Fruit fly (Drosophila melanogaster): ENCODE data around the gene unc-13-4A.

The unc-13-4A gene

DNA sequence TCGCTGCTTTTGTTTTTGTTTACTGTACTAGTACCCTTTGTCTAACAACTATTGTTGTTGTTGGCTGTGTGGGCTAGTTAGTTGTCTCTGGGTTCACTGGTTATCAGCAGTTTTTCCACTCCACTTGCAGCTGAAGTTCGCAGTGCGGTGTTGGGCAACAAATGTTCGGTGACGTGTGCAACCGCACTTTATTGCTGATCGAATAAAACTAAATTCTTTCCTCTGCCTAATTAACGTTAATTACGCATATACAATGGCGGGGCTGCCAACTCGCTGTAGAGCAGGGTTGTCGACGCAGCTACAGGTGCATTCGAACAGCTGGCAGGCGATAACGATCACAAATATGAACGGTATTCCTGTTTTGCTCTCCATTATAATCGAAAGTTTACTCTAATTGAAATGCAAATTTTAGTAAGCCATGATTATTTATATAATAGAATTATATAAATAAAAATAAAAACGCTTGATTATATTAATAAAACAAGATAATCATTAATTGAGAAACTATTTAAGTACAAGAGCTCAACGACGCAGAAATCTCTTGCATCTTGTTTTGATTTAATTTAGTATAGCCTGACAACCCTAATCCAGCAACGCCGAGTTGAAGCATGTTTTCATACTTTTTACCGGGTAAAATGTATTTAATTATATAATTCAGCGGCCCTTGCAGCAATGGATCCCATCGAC, 16.0 kb upstream of the unc-13-4A start, which contains the start of the genes mrva, CG42307 and mus312 (continued):
- TF ChIP-seq CG12659 (GFP tag; optimal IDR thresholded peaks at IDR 0.05) (peak; percentile 96), CG18619 (GFP tag; optimal IDR thresholded peaks at IDR 0.05) (peak; percentile 86), CG14965 (GFP tag; optimal IDR thresholded peaks at IDR 0.05; ENCODE audit: borderline replicate concordance) (no peak), zf30C (GFP tag; optimal IDR thresholded peaks at IDR 0.05) (peak; percentile 42), CG9876 (GFP tag; optimal IDR thresholded peaks at IDR 0.05) (peak; percentile 5), Ravus (GFP tag; IDR thresholded peaks at IDR 0.05) (peak; percentile 38; the same call in 1 of the 2 replicates), Ptx1 (GFP tag; IDR thresholded peaks at IDR 0.05) (peak; percentile 90), az2 (GFP tag; optimal IDR thresholded peaks at IDR 0.05) (peak; percentile 88), CG15514 (GFP tag; optimal IDR thresholded peaks at IDR 0.05) (peak; percentile 80), CG11456 (GFP tag; IDR thresholded peaks at IDR 0.05) (peak; percentile 81; the same call in 2 of the 3 replicates), CG13287 (GFP tag; IDR thresholded peaks at IDR 0.05; ENCODE audit: partially characterized antibody) (peak; percentile 52), CG15601 (tag; optimal IDR thresholded peaks at IDR 0.05) (peak; percentile 93), CG7556 (GFP tag; optimal IDR thresholded peaks at IDR 0.05) (peak; percentile 89), sr (GFP tag; IDR thresholded peaks at IDR 0.05) (no peak), CG5180 (GFP tag; optimal IDR thresholded peaks at IDR 0.05) (no peak), onecut (GFP tag; IDR thresholded peaks at IDR 0.05) (peak; percentile 48), ash1 (GFP tag; optimal IDR thresholded peaks at IDR 0.05) (no peak), CG12942 (GFP tag; optimal IDR thresholded peaks at IDR 0.05) (peak; percentile 84), CG9727 (GFP tag; optimal IDR thresholded peaks at IDR 0.05) (peak; percentile 78), CG6813 (GFP tag; optimal IDR thresholded peaks at IDR 0.05) (peak; percentile 85), Dfd (GFP tag; optimal IDR thresholded peaks at IDR 0.05) (no peak), CG10267 (tag; optimal IDR thresholded peaks at IDR 0.05) (peak; percentile 86), cwo (GFP tag; optimal IDR thresholded peaks at IDR 0.05) (peak; percentile 78), CG17802 (tag; optimal IDR thresholded peaks at IDR 0.05) (peak; percentile 53), CG17912 (GFP tag; optimal IDR thresholded peaks at IDR 0.05) (peak; percentile 79), zfh2 (GFP tag; optimal IDR thresholded peaks at IDR 0.05) (no peak), NfI (GFP tag; optimal IDR thresholded peaks at IDR 0.05) (peak; percentile 91), lov (optimal IDR thresholded peaks at IDR 0.05) (no peak), lov (GFP tag; IDR thresholded peaks at IDR 0.05) (0 out of 3 replicates have a peak, but pooled peaks have one; percentile 65), CG31441 (GFP tag; IDR thresholded peaks at IDR 0.05) (no peak; the same call in 1 of the 2 replicates), CG10462 (GFP tag; optimal IDR thresholded peaks at IDR 0.05) (peak; percentile 72), stwl (tag; optimal IDR thresholded peaks at IDR 0.05) (peak; percentile 90), corto (GFP tag; optimal IDR thresholded peaks at IDR 0.05) (no peak), ac (GFP tag; optimal IDR thresholded peaks at IDR 0.05) (peak; percentile 52), wek (GFP tag; optimal IDR thresholded peaks at IDR 0.05) (peak; percentile 98), CoRest (tag; optimal IDR thresholded peaks at IDR 0.05) (peak; percentile 96), D (optimal IDR thresholded peaks at IDR 0.05) (no peak), D (GFP tag; optimal IDR thresholded peaks at IDR 0.05) (peak; percentile 83), E2f1 (GFP tag; IDR thresholded peaks at IDR 0.05) (peak; percentile 84), CG12104 (GFP tag; optimal IDR thresholded peaks at IDR 0.05) (peak; percentile 86), knrl (GFP tag; IDR thresholded peaks at IDR 0.05; ENCODE audit: partially characterized antibody) (0 out of 3 replicates have a peak, but pooled peaks have one; percentile 21), CG12769 (tag; optimal IDR thresholded peaks at IDR 0.05) (no peak), CG15011 (GFP tag; optimal IDR thresholded peaks at IDR 0.05) (no peak), tx (GFP tag; optimal IDR thresholded peaks at IDR 0.05) (no peak), ara (GFP tag; IDR thresholded peaks at IDR 0.05) (peak; percentile 60; the same call in 1 of the 2 replicates), dpn (GFP tag; optimal IDR thresholded peaks at IDR 0.05) (peak; percentile 24 to 87), ci (GFP tag; IDR thresholded peaks at IDR 0.05) (peak; percentile 70; the same call in 2 of the 3 replicates), CG4282 (GFP tag; optimal IDR thresholded peaks at IDR 0.05) (no peak), CG11398 (GFP tag; optimal IDR thresholded peaks at IDR 0.05) (no peak)
